Worm (Caenorhabditis elegans): Measurements from ENCODE around the gene F23B12.1.
A peak's percentile ranks its signal among the peaks of the same experiment; 100 is the strongest.

F23B12.1 gene

ce11 chrV:14468196-14468874, 39.4 kb downstream of the F23B12.1 start, which contains the start of gene srz-97 (continued):
- TF ChIP-seq Y105C5A.15 (GFP tag; IDR thresholded peaks at IDR 0.05), result 0 out of 2 replicates have a peak, but pooled peaks have one; percentile 30
- TF ChIP-seq mes-2 (tag; optimal IDR thresholded peaks at IDR 0.05; ENCODE audit: poor library complexity, severe bottlenecking), result peak; percentile 75
- TF ChIP-seq daf-12 (tag; optimal IDR thresholded peaks at IDR 0.05), result no peak
- TF ChIP-seq ZK546.5 (tag; optimal IDR thresholded peaks at IDR 0.05), result no peak
- TF ChIP-seq dmd-6 (GFP tag; IDR thresholded peaks at IDR 0.05), result peak; percentile 37
- no peak for TF ChIP-seq zag-1 (tag; optimal IDR thresholded peaks at IDR 0.05)
- TF ChIP-seq rbr-2 (tag; optimal IDR thresholded peaks at IDR 0.05), result peak; percentile 35
- TF ChIP-seq snpc-1.2 (GFP tag; IDR thresholded peaks at IDR 0.05), result peak; percentile 85
- no peak for TF ChIP-seq F37D6.2 (tag; optimal IDR thresholded peaks at IDR 0.05)
- no peak for TF ChIP-seq nhr-76 (tag; optimal IDR thresholded peaks at IDR 0.05)
- TF ChIP-seq aha-1 (tag), result peak; percentile 82
- peak; percentile 33; the same call in 1 of the 2 replicates for TF ChIP-seq ctbp-1 (GFP tag; IDR thresholded peaks at IDR 0.05)
- TF ChIP-seq daf-16 (GFP tag; optimal IDR thresholded peaks at IDR 0.05), result peak; percentile 49 to 67
- peak; percentile 69 for TF ChIP-seq daf-16 (tag; optimal IDR thresholded peaks at IDR 0.05)
- TF ChIP-seq arid-1 (GFP tag; conservative IDR thresholded peaks at IDR 0.05), result 0 out of 2 replicates have a peak, but pooled peaks have one; percentile 26
- no peak for TF ChIP-seq zfp-2 (tag; optimal IDR thresholded peaks at IDR 0.05)
- TF ChIP-seq Y5F2A.4 (GFP tag; optimal IDR thresholded peaks at IDR 0.05), result no peak
- no peak for TF ChIP-seq sdz-12 (GFP tag; optimal IDR thresholded peaks at IDR 0.05)
- peak in 1 of 2 experiments; percentile 24 for TF ChIP-seq unc-62 (GFP tag; optimal IDR thresholded peaks at IDR 0.05 in 1 of 2)
- no peak for TF ChIP-seq unc-62 (tag; optimal IDR thresholded peaks at IDR 0.05)
- no peak for TF ChIP-seq lsy-2 (tag; optimal IDR thresholded peaks at IDR 0.05)
- TF ChIP-seq ama-1 (optimal IDR thresholded peaks at IDR 0.05), result no peak
- TF ChIP-seq attf-4 (tag; optimal IDR thresholded peaks at IDR 0.05), result no peak
- TF ChIP-seq snpc-4 (tag; optimal IDR thresholded peaks at IDR 0.05), result peak; percentile 85

- TF ChIP-seq unc-62 (GFP tag; optimal IDR thresholded peaks at IDR 0.05 in 1 of 2) (peak in 1 of 2 experiments; percentile 88), unc-62 (tag; optimal IDR thresholded peaks at IDR 0.05) (no peak), ceh-20 (GFP tag; IDR thresholded peaks at IDR 0.05) (no peak), lsy-2 (tag; optimal IDR thresholded peaks at IDR 0.05) (no peak)
Measured at ce11 chrV:14468931-14469330, 40.0 kb downstream of the F23B12.1 start, which contains the start of gene clec-57. Gene clec-57, plus strand, starts transcription at chrV:14469231.

- TF ChIP-seq dmd-9 (GFP tag; IDR thresholded peaks at IDR 0.05), result no peak
- peak; percentile 37 for TF ChIP-seq nhr-28 (tag; optimal IDR thresholded peaks at IDR 0.05)
- TF ChIP-seq nhr-111 (GFP tag; optimal IDR thresholded peaks at IDR 0.05), result no peak
Measured at ce11 chrV:14472229-14472628, 43.3 kb downstream of the F23B12.1 start, which contains the start of gene clec-227. Gene clec-227, plus strand, starts transcription at chrV:14472529.

- TF ChIP-seq pqm-1 (tag; optimal IDR thresholded peaks at IDR 0.05) (peak; percentile 35), hlh-11 (tag; optimal IDR thresholded peaks at IDR 0.05) (peak; percentile 2), T20F7.1 (GFP tag; optimal IDR thresholded peaks at IDR 0.05) (no peak), ceh-20 (GFP tag; IDR thresholded peaks at IDR 0.05) (0 out of 2 replicates have a peak, but pooled peaks have one; percentile 18), nhr-28 (tag; optimal IDR thresholded peaks at IDR 0.05) (peak; percentile 36)
Measured at ce11 chrV:14474099-14474498, 45.1 kb downstream of the F23B12.1 start, which contains the start of gene clec-56. Gene clec-56, plus strand, starts transcription at chrV:14474399.

- TF ChIP-seq hlh-11 (tag; optimal IDR thresholded peaks at IDR 0.05), result peak; percentile 17
- no peak for TF ChIP-seq zag-1 (tag; optimal IDR thresholded peaks at IDR 0.05)
- peak; percentile 49; the same call in 1 of the 2 replicates for TF ChIP-seq dmd-6 (GFP tag; IDR thresholded peaks at IDR 0.05)
- TF ChIP-seq nhr-102 (tag; optimal IDR thresholded peaks at IDR 0.05), result no peak
- TF ChIP-seq dve-1 (tag; optimal IDR thresholded peaks at IDR 0.05; ENCODE audit: insufficient read depth), result peak; percentile 12
- no peak for TF ChIP-seq fos-1 (tag; optimal IDR thresholded peaks at IDR 0.05)
- peak; percentile 18 for TF ChIP-seq nhr-28 (tag; optimal IDR thresholded peaks at IDR 0.05)
- TF ChIP-seq spr-3 (GFP tag; optimal IDR thresholded peaks at IDR 0.05), result no peak
- TF ChIP-seq nhr-237 (tag; optimal IDR thresholded peaks at IDR 0.05), result no peak
- no peak for TF ChIP-seq spr-1 (tag; optimal IDR thresholded peaks at IDR 0.05)
- TF ChIP-seq F26F4.8 (GFP tag; conservative IDR thresholded peaks at IDR 0.05), result no peak
- no peak for TF ChIP-seq daf-16 (GFP tag; optimal IDR thresholded peaks at IDR 0.05)
- TF ChIP-seq daf-16 (tag; optimal IDR thresholded peaks at IDR 0.05), result peak; percentile 37
- TF ChIP-seq zfp-3 (GFP tag; conservative IDR thresholded peaks at IDR 0.05), result no peak
- no peak for TF ChIP-seq lin-13 (GFP tag; optimal IDR thresholded peaks at IDR 0.05)
- TF ChIP-seq nhr-111 (GFP tag; optimal IDR thresholded peaks at IDR 0.05), result no peak
- TF ChIP-seq unc-62 (GFP tag; optimal IDR thresholded peaks at IDR 0.05 in 1 of 2), result peak in 1 of 2 experiments; percentile 43
- no peak for TF ChIP-seq unc-62 (tag; optimal IDR thresholded peaks at IDR 0.05)
- no peak for TF ChIP-seq attf-4 (tag; optimal IDR thresholded peaks at IDR 0.05)
- TF ChIP-seq ceh-44 (GFP tag; IDR thresholded peaks at IDR 0.05), result no peak
- no peak for TF ChIP-seq lin-38 (GFP tag; IDR thresholded peaks at IDR 0.05)
Measured at ce11 chrV:14476680-14477079, 47.7 kb downstream of the F23B12.1 start, which contains the start of gene clec-54. Gene clec-54, plus strand, starts transcription at chrV:14476903.

All from whole organism, L4 larva.